3 worm cellular contexts compared by ENCODE assay signal in genomic region chrIII:5472693-5473092, ce11.
TF ChIP-seq lines count a peak whose summit lies in the region.

No protein-coding gene starts in this region.

TF ChIP-seq in whole organism, L1 larva, 84 proteins besides CTCF, POLR2A, EP300 and RAD21 (continued from another document):
- TF ChIP-seq nhr-76 (tag; optimal IDR thresholded peaks at IDR 0.05; lab: Kevin White, UChicago) (no peak), lir-3 (tag; optimal IDR thresholded peaks at IDR 0.05; lab: Kevin White, UChicago; ENCODE audit: poor library complexity) (no peak), nhr-28 (tag; optimal IDR thresholded peaks at IDR 0.05; lab: Kevin White, UChicago) (no peak), nhr-77 (tag; optimal IDR thresholded peaks at IDR 0.05; lab: Kevin White, UChicago) (no peak), C16A3.4 (tag; optimal IDR thresholded peaks at IDR 0.05; lab: Kevin White, UChicago) (no peak), fkh-10 (GFP tag; optimal IDR thresholded peaks at IDR 0.05; lab: Kevin White, UChicago) (no peak), nhr-47 (tag; optimal IDR thresholded peaks at IDR 0.05; lab: Kevin White, UChicago) (no peak), ama-1 (optimal IDR thresholded peaks at IDR 0.05; lab: Kevin White, UChicago) (no peak), mep-1 (tag; optimal IDR thresholded peaks at IDR 0.05; lab: Kevin White, UChicago) (peak; percentile 14), pag-3 (tag; optimal IDR thresholded peaks at IDR 0.05; lab: Kevin White, UChicago; ENCODE audit: borderline replicate concordance, insufficient read depth) (no peak), snu-23 (GFP tag; optimal IDR thresholded peaks at IDR 0.05; lab: Kevin White, UChicago) (peak; percentile 51), nhr-85 (tag; lab: Kevin White, UChicago) (peak; percentile 89), lin-39 (tag; optimal IDR thresholded peaks at IDR 0.05; lab: Kevin White, UChicago) (no peak), nhr-19 (GFP tag; conservative IDR thresholded peaks at IDR 0.05; lab: Robert Waterston, UW) (0 out of 2 replicates have a peak, but pooled peaks have one; percentile 8), irx-1 (tag; optimal IDR thresholded peaks at IDR 0.05; lab: Kevin White, UChicago) (no peak), ceh-90 (tag; optimal IDR thresholded peaks at IDR 0.05; lab: Kevin White, UChicago) (no peak), unc-98 (GFP tag; IDR thresholded peaks at IDR 0.05; lab: Robert Waterston, UW) (no peak), nhr-20 (tag; optimal IDR thresholded peaks at IDR 0.05; lab: Kevin White, UChicago) (peak; percentile 59), pqm-1 (tag; optimal IDR thresholded peaks at IDR 0.05; lab: Kevin White, UChicago) (no peak), fos-1 (tag; optimal IDR thresholded peaks at IDR 0.05; lab: Kevin White, UChicago) (no peak), nhr-237 (tag; optimal IDR thresholded peaks at IDR 0.05; lab: Kevin White, UChicago) (no peak), ceh-8 (GFP tag; optimal IDR thresholded peaks at IDR 0.05; lab: Kevin White, UChicago) (no peak), grh-1 (GFP tag; IDR thresholded peaks at IDR 0.05; lab: Robert Waterston, UW) (peak; percentile 49; the same call in 1 of the 2 replicates), C04F5.9 (tag; optimal IDR thresholded peaks at IDR 0.05; lab: Kevin White, UChicago) (no peak), ceh-63 (GFP tag; optimal IDR thresholded peaks at IDR 0.05; lab: Kevin White, UChicago) (no peak), dsc-1 (tag; optimal IDR thresholded peaks at IDR 0.05; lab: Kevin White, UChicago) (no peak), lin-15B (tag; optimal IDR thresholded peaks at IDR 0.05; lab: Kevin White, UChicago) (no peak), jun-1 (tag; optimal IDR thresholded peaks at IDR 0.05; lab: Kevin White, UChicago) (no peak), unc-62 (GFP tag; optimal IDR thresholded peaks at IDR 0.05; lab: Kevin White, UChicago) (no peak), xbp-1 (tag; optimal IDR thresholded peaks at IDR 0.05; lab: Kevin White, UChicago) (no peak), dpl-1 (GFP tag; optimal IDR thresholded peaks at IDR 0.05; lab: Kevin White, UChicago) (no peak), nhr-90 (tag; optimal IDR thresholded peaks at IDR 0.05; lab: Kevin White, UChicago; ENCODE audit: poor library complexity) (peak; percentile 54), rnt-1 (tag; optimal IDR thresholded peaks at IDR 0.05; lab: Kevin White, UChicago) (no peak), skn-1 (tag; optimal IDR thresholded peaks at IDR 0.05; lab: Kevin White, UChicago) (no peak), lin-14 (GFP tag; optimal IDR thresholded peaks at IDR 0.05; lab: Kevin White, UChicago) (peak; percentile 87), elt-3 (tag; optimal IDR thresholded peaks at IDR 0.05; lab: Kevin White, UChicago) (peak in 5 of 6 experiments; percentile 60 to 87 (median 76)), fkh-8 (tag; optimal IDR thresholded peaks at IDR 0.05; lab: Kevin White, UChicago) (no peak)

TF ChIP-seq in whole organism, L2 larva, 48 proteins besides CTCF, POLR2A, EP300 and RAD21 (continued from another document):
- TF ChIP-seq lsy-2 (tag; optimal IDR thresholded peaks at IDR 0.05; lab: Kevin White, UChicago) (peak in 1 of 2 experiments; percentile 2), lin-11 (tag; optimal IDR thresholded peaks at IDR 0.05; lab: Kevin White, UChicago) (no peak), gmeb-1 (tag; optimal IDR thresholded peaks at IDR 0.05; lab: Kevin White, UChicago) (peak; percentile 35), ama-1 (optimal IDR thresholded peaks at IDR 0.05; lab: Kevin White, UChicago) (no peak), blmp-1 (tag; optimal IDR thresholded peaks at IDR 0.05; lab: Kevin White, UChicago; ENCODE audit: insufficient read depth) (peak; percentile 27), crh-2 (tag; optimal IDR thresholded peaks at IDR 0.05; lab: Kevin White, UChicago) (no peak), nhr-25 (tag; optimal IDR thresholded peaks at IDR 0.05; lab: Kevin White, UChicago) (no peak), ceh-16 (tag; optimal IDR thresholded peaks at IDR 0.05; lab: Kevin White, UChicago) (no peak), nhr-11 (tag; optimal IDR thresholded peaks at IDR 0.05; lab: Kevin White, UChicago) (no peak), ceh-82 (tag; optimal IDR thresholded peaks at IDR 0.05; lab: Kevin White, UChicago) (no peak), nhr-21 (tag; optimal IDR thresholded peaks at IDR 0.05; lab: Kevin White, UChicago) (peak; percentile 54), unc-39 (tag; optimal IDR thresholded peaks at IDR 0.05; lab: Kevin White, UChicago) (no peak), lin-39 (tag; optimal IDR thresholded peaks at IDR 0.05; lab: Kevin White, UChicago) (no peak), mbf-1 (tag; optimal IDR thresholded peaks at IDR 0.05; lab: Kevin White, UChicago) (no peak), fos-1 (tag; optimal IDR thresholded peaks at IDR 0.05; lab: Kevin White, UChicago) (peak; percentile 14), snpc-4 (tag; optimal IDR thresholded peaks at IDR 0.05; lab: Kevin White, UChicago) (no peak), ztf-4 (tag; optimal IDR thresholded peaks at IDR 0.05; lab: Kevin White, UChicago) (no peak), R02D3.7 (tag; optimal IDR thresholded peaks at IDR 0.05; lab: Kevin White, UChicago) (no peak), peb-1 (tag; optimal IDR thresholded peaks at IDR 0.05; lab: Kevin White, UChicago) (no peak)

TF ChIP-seq in whole organism, L4 larva, 104 proteins besides CTCF, POLR2A, EP300 and RAD21 (continued from another document):
- TF ChIP-seq ctbp-1 (GFP tag; IDR thresholded peaks at IDR 0.05; lab: Robert Waterston, UW) (no peak), T26A8.4 (GFP tag; IDR thresholded peaks at IDR 0.05; lab: Robert Waterston, UW) (0 out of 2 replicates have a peak, but pooled peaks have one; percentile 48), lir-3 (tag; optimal IDR thresholded peaks at IDR 0.05; lab: Kevin White, UChicago) (no peak), egl-27 (tag; optimal IDR thresholded peaks at IDR 0.05; lab: Kevin White, UChicago) (no peak), php-3 (GFP tag; IDR thresholded peaks at IDR 0.05; lab: Robert Waterston, UW) (no peak), dpl-1 (GFP tag; optimal IDR thresholded peaks at IDR 0.05; lab: Kevin White, UChicago) (peak; percentile 9), lin-15B (tag; optimal IDR thresholded peaks at IDR 0.05; lab: Kevin White, UChicago) (no peak), F44E2.7 (GFP tag; IDR thresholded peaks at IDR 0.05; lab: Robert Waterston, UW) (no peak), hmg-1.1 (GFP tag; IDR thresholded peaks at IDR 0.05; lab: Robert Waterston, UW) (no peak), aha-1 (tag; lab: Kevin White, UChicago) (peak; percentile 38), set-16 (GFP tag; IDR thresholded peaks at IDR 0.05; lab: Robert Waterston, UW) (no peak), mxl-2 (GFP tag; conservative IDR thresholded peaks at IDR 0.05; lab: Robert Waterston, UW) (no peak), fkh-10 (GFP tag; optimal IDR thresholded peaks at IDR 0.05; lab: Kevin White, UChicago) (no peak), mdl-1 (tag; optimal IDR thresholded peaks at IDR 0.05; lab: Kevin White, UChicago) (peak in 1 of 2 experiments; percentile 74), nhr-48 (tag; optimal IDR thresholded peaks at IDR 0.05; lab: Kevin White, UChicago) (peak; percentile 74), lin-1 (GFP tag; IDR thresholded peaks at IDR 0.05; lab: Robert Waterston, UW) (0 out of 2 replicates have a peak, but pooled peaks have one; percentile 51), Y48G9A.11 (GFP tag; IDR thresholded peaks at IDR 0.05; lab: Robert Waterston, UW) (no peak), nhr-41 (GFP tag; IDR thresholded peaks at IDR 0.05; lab: Robert Waterston, UW) (no peak), saeg-2 (GFP tag; IDR thresholded peaks at IDR 0.05; lab: Robert Waterston, UW) (no peak), lsy-2 (tag; optimal IDR thresholded peaks at IDR 0.05; lab: Kevin White, UChicago) (no peak), spr-1 (tag; optimal IDR thresholded peaks at IDR 0.05; lab: Kevin White, UChicago) (no peak)
